Worm (Caenorhabditis elegans) whole organism, L4 larva: Measurements from ENCODE around the gene C28C12.12.

Source experiments
- F49E8.2 ChIP-seq: sonication (generic microtip); optimal IDR thresholded peaks from 2 replicates; lab custom pipeline; 2016; ENCODE audit warnings: missing compliant biosample characterization, mild to moderate bottlenecking, missing genetic modification characterization, borderline replicate concordance
- mep-1 ChIP-seq: fragments of 150-350 bp; sonication (generic microtip); optimal IDR thresholded peaks from 3 replicates; lab custom pipeline; 2014; ENCODE audit warnings: missing biosample characterization, missing genetic modification characterization
- nhr-25 ChIP-seq: sonication (generic microtip); optimal IDR thresholded peaks from 2 replicates; lab custom pipeline; 2017; ENCODE audit warnings: missing genetic modification characterization, mild to moderate bottlenecking, missing compliant biosample characterization, antibody characterized with exemption, moderate library complexity, borderline replicate concordance; ENCODE audit not compliant: insufficient read depth

- TF ChIP-seq F49E8.2 (tag; lab: Kevin White, UChicago) (no peak), nhr-25 (tag; lab: Kevin White, UChicago) (no peak), mep-1 (tag; lab: Kevin White, UChicago) (no peak)
Observed at ce11 chrIV:8463069-8463468, 33.1 kb downstream of the C28C12.12 start.
